Worm (Caenorhabditis elegans) whole organism, midembryonic: ENCODE results near the gene nxf-1.

Source experiments
- T22C8.4 ChIP-seq: fragments of 200-800 bp; sonication (Bioruptor generic); IDR thresholded peaks from 2 replicates; pipeline ENCODE4 v1.3.6; 2022; ENCODE audit warnings: missing genetic modification characterization, missing compliant biosample characterization
- cog-1 ChIP-seq: sonication (generic microtip); optimal IDR thresholded peaks from 2 replicates; lab custom pipeline; 2016; ENCODE audit warnings: missing genetic modification characterization, missing compliant biosample characterization
- flt-1 ChIP-seq: fragments of 200-800 bp; sonication (Bioruptor generic); IDR thresholded peaks from 2 replicates; pipeline ENCODE4 v1.3.6; 2022; ENCODE audit warnings: missing genetic modification characterization, missing compliant biosample characterization
- klf-2 ChIP-seq: fragments of 200-800 bp; sonication (Bioruptor generic); conservative IDR thresholded peaks from 2 replicates; pipeline ENCODE4 v1.3.6; 2022; ENCODE audit warnings: missing genetic modification reagents, missing genetic modification characterization, missing compliant biosample characterization
- med-1 ChIP-seq: sonication (generic microtip); optimal IDR thresholded peaks from 2 replicates; lab custom pipeline; 2017; ENCODE audit warnings: missing genetic modification characterization, mild to moderate bottlenecking, missing compliant biosample characterization, antibody characterized with exemption, missing genetic modification reagents; ENCODE audit not compliant: insufficient read depth
- ref-1 ChIP-seq: fragments of 200-800 bp; sonication (Bioruptor generic); conservative IDR thresholded peaks from 2 replicates; pipeline ENCODE4 v1.3.6; 2022; ENCODE audit warnings: missing genetic modification reagents, missing genetic modification characterization, missing compliant biosample characterization
- tab-1 ChIP-seq: fragments of 200-800 bp; sonication (Bioruptor generic); IDR thresholded peaks from 2 replicates; pipeline ENCODE4 v1.3.6; 2022; ENCODE audit warnings: missing genetic modification characterization, missing compliant biosample characterization
- ztf-23 ChIP-seq: fragments of 200-800 bp; sonication (Bioruptor generic); IDR thresholded peaks from 2 replicates; pipeline ENCODE4 v1.3.6; 2022; ENCODE audit warnings: missing genetic modification reagents, missing genetic modification characterization, missing compliant biosample characterization

DNA sequence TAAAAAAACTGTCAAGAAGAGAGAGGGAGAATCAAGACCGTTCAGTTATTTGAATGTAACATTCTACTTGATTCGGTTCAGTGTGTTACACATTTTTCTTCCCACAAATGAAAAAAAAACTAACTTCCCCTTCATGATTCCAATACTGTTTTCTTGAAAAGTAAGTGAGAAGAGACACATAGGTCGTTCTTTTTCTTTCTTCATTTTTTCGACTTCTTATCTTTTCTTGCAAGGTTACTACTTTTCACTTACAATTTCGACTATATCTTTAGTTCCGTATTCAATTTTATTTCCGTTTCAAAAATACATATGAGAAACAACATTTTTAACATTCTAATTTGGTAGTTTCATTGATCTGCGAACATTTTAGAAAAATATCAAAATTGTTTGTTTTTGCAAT, 24.4 kb upstream of the nxf-1 start:
- TF ChIP-seq cog-1 (tag; lab: Kevin White, UChicago) (no peak), ref-1 (GFP tag; lab: Robert Waterston, UW) (no peak), T22C8.4 (no peak), ztf-23 (GFP tag; lab: Robert Waterston, UW) (no peak), flt-1 (GFP tag; lab: Robert Waterston, UW) (no peak), klf-2 (GFP tag; lab: Robert Waterston, UW) (no peak), med-1 (GFP tag; lab: Kevin White, UChicago) (no peak), tab-1 (no peak)
